Worm (Caenorhabditis elegans): ENCODE results near the gene wbp-2.

The wbp-2 gene

DNA sequence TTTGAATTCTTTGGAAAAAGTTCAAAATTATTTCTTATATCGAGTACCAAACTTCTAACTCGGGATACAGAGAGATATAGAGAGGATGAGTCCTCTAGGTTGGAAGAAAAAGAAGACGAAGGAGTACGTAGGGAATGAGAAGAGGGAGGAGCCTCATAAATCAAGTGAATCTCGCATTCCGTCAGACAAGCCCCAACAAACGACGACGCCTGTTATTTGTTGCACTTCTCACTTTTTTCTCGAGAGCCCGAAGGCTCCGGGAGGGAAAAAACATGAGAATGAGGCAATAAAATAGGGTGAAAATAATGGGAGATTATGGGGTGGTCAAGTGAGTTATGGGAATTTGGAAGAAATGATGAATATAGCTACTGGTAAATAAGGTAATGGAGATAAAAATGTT is 29.9 kb upstream of the wbp-2 start:
- TF ChIP-seq ztf-11 (tag; optimal IDR thresholded peaks at IDR 0.05): no peak
- no peak for TF ChIP-seq lin-13 (GFP tag; optimal IDR thresholded peaks at IDR 0.05)
- no peak for TF ChIP-seq crh-2 (tag; optimal IDR thresholded peaks at IDR 0.05)
- TF ChIP-seq ZK546.5 (tag; optimal IDR thresholded peaks at IDR 0.05): no peak
- TF ChIP-seq lsy-2 (tag; optimal IDR thresholded peaks at IDR 0.05): peak in 1 of 2 experiments; percentile 21
- TF ChIP-seq nhr-25 (tag; optimal IDR thresholded peaks at IDR 0.05): no peak
- no peak for TF ChIP-seq ceh-82 (tag; optimal IDR thresholded peaks at IDR 0.05)
- no peak for TF ChIP-seq nhr-11 (tag; optimal IDR thresholded peaks at IDR 0.05)
- no peak for TF ChIP-seq sma-3 (GFP tag; optimal IDR thresholded peaks at IDR 0.05)
- TF ChIP-seq lin-11 (tag; optimal IDR thresholded peaks at IDR 0.05): no peak
- peak; percentile 25 for TF ChIP-seq nhr-129 (tag; optimal IDR thresholded peaks at IDR 0.05)
- no peak for TF ChIP-seq alr-1 (tag; optimal IDR thresholded peaks at IDR 0.05)
- TF ChIP-seq nhr-77 (tag; optimal IDR thresholded peaks at IDR 0.05): no peak
- TF ChIP-seq Y55F3AM.14 (GFP tag; optimal IDR thresholded peaks at IDR 0.05): no peak
- no peak for TF ChIP-seq ztf-4 (tag; optimal IDR thresholded peaks at IDR 0.05)
- no peak for TF ChIP-seq peb-1 (tag; optimal IDR thresholded peaks at IDR 0.05)
- TF ChIP-seq sem-4 (tag; optimal IDR thresholded peaks at IDR 0.05): no peak
- TF ChIP-seq C34F6.9 (tag; optimal IDR thresholded peaks at IDR 0.05): no peak
- TF ChIP-seq skn-1 (tag; optimal IDR thresholded peaks at IDR 0.05): no peak
- TF ChIP-seq ama-1 (optimal IDR thresholded peaks at IDR 0.05): no peak
- no peak for TF ChIP-seq nhr-10 (tag; optimal IDR thresholded peaks at IDR 0.05)
- TF ChIP-seq unc-62 (GFP tag; optimal IDR thresholded peaks at IDR 0.05): no peak
- no peak for TF ChIP-seq dmd-4 (tag; optimal IDR thresholded peaks at IDR 0.05)
- TF ChIP-seq unc-55 (GFP tag; optimal IDR thresholded peaks at IDR 0.05): peak; percentile 23
- TF ChIP-seq F13H6.1 (tag; optimal IDR thresholded peaks at IDR 0.05): peak; percentile 1
- TF ChIP-seq unc-39 (tag; optimal IDR thresholded peaks at IDR 0.05): no peak
- TF ChIP-seq elt-1 (tag; optimal IDR thresholded peaks at IDR 0.05): no peak
- peak; percentile 23 for TF ChIP-seq sma-9 (GFP tag; optimal IDR thresholded peaks at IDR 0.05)
- TF ChIP-seq sma-9 (tag; optimal IDR thresholded peaks at IDR 0.05): no peak
- TF ChIP-seq nhr-21 (tag; optimal IDR thresholded peaks at IDR 0.05): no peak
- TF ChIP-seq blmp-1 (tag; optimal IDR thresholded peaks at IDR 0.05; ENCODE audit: insufficient read depth): no peak
- peak; percentile 93 for TF ChIP-seq mab-5 (tag; optimal IDR thresholded peaks at IDR 0.05)
- no peak for TF ChIP-seq nhr-6 (tag; optimal IDR thresholded peaks at IDR 0.05)
- TF ChIP-seq elt-3 (tag; optimal IDR thresholded peaks at IDR 0.05): no peak

DNA sequence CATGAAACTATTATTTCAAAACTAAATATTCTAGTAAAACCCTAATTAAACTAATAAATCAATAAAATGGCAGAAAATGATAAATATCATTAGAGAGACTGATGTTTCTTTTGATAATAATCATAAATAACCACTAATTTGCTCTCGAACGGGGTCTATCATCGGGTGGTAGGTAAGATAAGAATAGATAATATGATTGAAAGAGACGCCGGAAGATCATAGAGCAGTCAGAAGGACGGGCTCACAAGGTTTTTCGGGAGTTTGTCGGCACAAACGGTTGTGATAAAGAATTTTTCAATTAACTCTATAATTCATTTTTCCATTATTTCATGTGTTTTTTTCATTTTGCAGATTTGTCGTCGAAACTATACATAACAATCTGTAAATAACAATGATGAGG is 28.5 kb upstream of the wbp-2 start:
- TF ChIP-seq fos-1 (tag; optimal IDR thresholded peaks at IDR 0.05) (peak; percentile 91), crh-2 (tag; optimal IDR thresholded peaks at IDR 0.05) (peak; percentile 14), sma-9 (GFP tag; optimal IDR thresholded peaks at IDR 0.05) (peak; percentile 34), sma-9 (tag; optimal IDR thresholded peaks at IDR 0.05) (no peak), Y55F3AM.14 (GFP tag; optimal IDR thresholded peaks at IDR 0.05) (no peak), R02D3.7 (tag; optimal IDR thresholded peaks at IDR 0.05) (no peak), blmp-1 (tag; optimal IDR thresholded peaks at IDR 0.05; ENCODE audit: insufficient read depth) (no peak), lin-11 (tag; optimal IDR thresholded peaks at IDR 0.05) (no peak), skn-1 (tag; optimal IDR thresholded peaks at IDR 0.05) (no peak), F13H6.1 (tag; optimal IDR thresholded peaks at IDR 0.05) (peak; percentile 42)

DNA sequence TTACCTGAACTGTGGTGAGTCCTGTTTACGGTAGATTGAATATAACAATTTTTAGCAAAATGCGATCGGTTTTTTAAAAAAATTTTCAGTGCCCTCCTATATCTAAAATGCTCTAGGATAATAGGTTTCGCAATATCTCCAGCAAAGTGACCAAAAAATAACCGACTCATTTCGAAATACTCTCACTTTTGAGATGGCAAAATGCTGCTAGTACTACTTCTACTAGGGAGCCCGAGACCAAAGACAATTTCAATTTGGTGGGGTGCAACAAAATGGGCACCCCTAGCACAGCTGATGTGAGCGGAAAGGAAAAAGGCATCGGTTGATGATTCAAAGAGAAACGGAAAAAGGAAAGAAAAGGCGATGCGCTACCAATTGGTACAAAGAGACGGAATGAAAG is 26.0 kb upstream of the wbp-2 start:
- TF ChIP-seq lin-11 (tag; optimal IDR thresholded peaks at IDR 0.05) (no peak), unc-55 (GFP tag; optimal IDR thresholded peaks at IDR 0.05) (peak; percentile 9)

DNA sequence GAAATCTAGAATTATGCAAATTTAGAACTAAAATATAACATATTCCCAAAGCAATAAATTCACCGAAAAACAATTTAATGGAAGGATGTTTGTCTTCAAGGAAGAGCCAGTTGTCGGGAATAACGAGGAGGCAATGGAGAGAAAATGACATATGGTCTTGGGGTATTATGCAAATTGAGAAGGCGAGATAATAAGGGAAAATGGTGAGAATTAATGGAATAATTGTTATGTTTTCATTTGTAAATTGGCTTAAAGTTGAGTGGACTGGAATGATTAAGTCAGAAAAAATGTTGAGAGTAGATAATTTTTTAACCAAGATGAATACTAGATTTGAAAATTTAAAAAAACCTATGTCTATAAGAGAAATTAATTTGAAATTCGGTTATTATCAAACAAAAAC is 24.7 kb upstream of the wbp-2 start:
- TF ChIP-seq elt-1 (tag; optimal IDR thresholded peaks at IDR 0.05) (no peak), ceh-16 (tag; optimal IDR thresholded peaks at IDR 0.05) (no peak), sem-4 (tag; optimal IDR thresholded peaks at IDR 0.05) (no peak), zag-1 (tag; optimal IDR thresholded peaks at IDR 0.05) (no peak), gmeb-1 (tag; optimal IDR thresholded peaks at IDR 0.05) (no peak), ztf-11 (tag; optimal IDR thresholded peaks at IDR 0.05) (no peak), unc-39 (tag; optimal IDR thresholded peaks at IDR 0.05) (no peak), nhr-237 (tag; optimal IDR thresholded peaks at IDR 0.05) (no peak), skn-1 (tag; optimal IDR thresholded peaks at IDR 0.05) (no peak)

Data from whole organism, L2 larva.